Fruit fly (Drosophila melanogaster) whole organism, embryonic: Measurements from ENCODE around the gene CG43760.
A peak's percentile ranks its signal among the peaks of the same experiment; 100 is the strongest.

Experiments
- ATbp ChIP-seq: fragments of 200-800 bp; sonication (Bioruptor generic); optimal IDR thresholded peaks from 2 replicates; lab custom pipeline; 2017; ENCODE audit warnings: missing biosample characterization, mild to moderate bottlenecking, missing genetic modification characterization, missing genetic modification reagents
- Atf6 ChIP-seq: fragments of 200-800 bp; sonication (Bioruptor generic); IDR thresholded peaks from 2 replicates; pipeline ENCODE4 v1.3.6; 2022; ENCODE audit warnings: missing biosample characterization, missing genetic modification characterization
- B-H2 ChIP-seq: fragments of 200-800 bp; sonication (Bioruptor generic); optimal IDR thresholded peaks from 2 replicates; lab custom pipeline; 2018; ENCODE audit warnings: missing biosample characterization, mild to moderate bottlenecking, missing genetic modification characterization
- C15 ChIP-seq: fragments of 200-800 bp; sonication (Bioruptor generic); IDR thresholded peaks from 3 replicates; pipeline ENCODE4 v1.3.6; 2022; ENCODE audit warnings: missing biosample characterization, missing genetic modification characterization
- CG11504 ChIP-seq: fragments of 200-800 bp; sonication (Bioruptor generic); optimal IDR thresholded peaks from 3 replicates; lab custom pipeline; 2019; ENCODE audit warnings: missing biosample characterization, mild to moderate bottlenecking, missing genetic modification characterization, moderate library complexity
- CG11695 ChIP-seq: fragments of 200-800 bp; sonication (Bioruptor generic); IDR thresholded peaks from 3 replicates; pipeline ENCODE4 v1.3.6; 2022; ENCODE audit warnings: missing biosample characterization, missing genetic modification characterization
- CG12155 ChIP-seq: fragments of 200-800 bp; sonication (Bioruptor generic); optimal IDR thresholded peaks from 3 replicates; lab custom pipeline; 2016; ENCODE audit warnings: missing biosample characterization, missing genetic modification characterization
- CG17186 ChIP-seq: fragments of 200-800 bp; sonication (Bioruptor generic); optimal IDR thresholded peaks from 3 replicates; lab custom pipeline; 2017; ENCODE audit warnings: missing biosample characterization, missing genetic modification reagents, missing genetic modification characterization
- CG17359 ChIP-seq: fragments of 200-800 bp; sonication (Bioruptor generic); optimal IDR thresholded peaks from 3 replicates; lab custom pipeline; 2018; ENCODE audit warnings: missing biosample characterization, mild to moderate bottlenecking, missing genetic modification characterization, moderate library complexity
- CG17612 ChIP-seq: fragments of 200-800 bp; sonication (Bioruptor generic); IDR thresholded peaks from 2 replicates; pipeline ENCODE4 v1.3.6; 2022; ENCODE audit warnings: missing biosample characterization, missing genetic modification characterization
- CG1792 ChIP-seq: fragments of 200-800 bp; sonication (Bioruptor generic); optimal IDR thresholded peaks from 2 replicates; lab custom pipeline; 2016; ENCODE audit warnings: missing biosample characterization, missing genetic modification characterization
- CG2889 ChIP-seq: fragments of 200-800 bp; sonication (Bioruptor generic); IDR thresholded peaks from 3 replicates; pipeline ENCODE4 v1.3.6; 2022; ENCODE audit warnings: missing biosample characterization, missing genetic modification characterization
- CG32772 ChIP-seq: fragments of 200-800 bp; sonication (Bioruptor generic); IDR thresholded peaks from 2 replicates; pipeline ENCODE4 v1.3.6; 2022; ENCODE audit warnings: missing biosample characterization, missing genetic modification characterization
- CG34224 ChIP-seq: fragments of 200-800 bp; sonication (Bioruptor generic); IDR thresholded peaks from 3 replicates; pipeline ENCODE4 v1.3.6; 2022; ENCODE audit warnings: missing biosample characterization, missing genetic modification characterization; ENCODE audit not compliant: partially characterized antibody
- CG3847 ChIP-seq: fragments of 200-800 bp; sonication (Bioruptor generic); IDR thresholded peaks from 2 replicates; pipeline ENCODE4 v1.3.6; 2022; ENCODE audit warnings: missing biosample characterization, missing genetic modification characterization
- CG42726 ChIP-seq: fragments of 200-800 bp; sonication (Bioruptor generic); IDR thresholded peaks from 2 replicates; pipeline ENCODE4 v1.3.6; 2022; ENCODE audit warnings: missing biosample characterization, missing genetic modification characterization; ENCODE audit not compliant: partially characterized antibody
- CG43689 ChIP-seq: fragments of 200-800 bp; sonication (Bioruptor generic); IDR thresholded peaks from 2 replicates; pipeline ENCODE4 v1.3.6; 2022; ENCODE audit warnings: missing biosample characterization, missing genetic modification characterization
- CG6689 ChIP-seq: fragments of 200-800 bp; sonication (Bioruptor generic); IDR thresholded peaks from 2 replicates; pipeline ENCODE4 v1.3.6; 2022; ENCODE audit warnings: missing biosample characterization, missing genetic modification characterization
- CG7786 ChIP-seq: fragments of 200-800 bp; sonication (Bioruptor generic); optimal IDR thresholded peaks from 2 replicates; lab custom pipeline; 2016; ENCODE audit warnings: missing biosample characterization, missing genetic modification characterization
- CG7987 ChIP-seq: fragments of 200-800 bp; sonication (Bioruptor generic); optimal IDR thresholded peaks from 2 replicates; lab custom pipeline; 2018; ENCODE audit warnings: missing biosample characterization, mild to moderate bottlenecking, missing genetic modification characterization, moderate library complexity
- CG8388 ChIP-seq: fragments of 200-800 bp; sonication (Bioruptor generic); optimal IDR thresholded peaks from 2 replicates; lab custom pipeline; 2019; ENCODE audit warnings: missing biosample characterization, mild to moderate bottlenecking, missing genetic modification characterization, moderate library complexity
- CoRest ChIP-seq: fragments of 200-800 bp; sonication (Bioruptor generic); optimal IDR thresholded peaks from 3 replicates; lab custom pipeline; 2018; ENCODE audit warnings: missing biosample characterization, mild to moderate bottlenecking, missing genetic modification characterization, moderate library complexity
- Deaf1 ChIP-seq: fragments of 200-800 bp; optimal IDR thresholded peaks from 3 replicates; lab custom pipeline; 2019; ENCODE audit warnings: missing biosample characterization, mild to moderate bottlenecking, missing genetic modification characterization, moderate library complexity
- Eip74EF ChIP-seq, 2 experiments: fragments of 200-800 bp in 1 of 2; fragments of >200 bp in 1 of 2; sonication (Bioruptor generic) in 1 of 2; optimal IDR thresholded peaks; 2 replicates each; lab custom pipeline; 2017 to 2019; ENCODE audit warnings: missing biosample characterization in 2 of 2, missing genetic modification characterization in 2 of 2, mild to moderate bottlenecking in 1 of 2, moderate library complexity in 1 of 2
- Elba2 ChIP-seq: fragments of 200-800 bp; sonication (Bioruptor generic); optimal IDR thresholded peaks from 3 replicates; lab custom pipeline; 2016; ENCODE audit warnings: missing biosample characterization, missing genetic modification characterization
- HLH3B ChIP-seq: fragments of 200-800 bp; sonication (Bioruptor generic); IDR thresholded peaks from 2 replicates; pipeline ENCODE4 v1.3.6; 2022; ENCODE audit warnings: missing biosample characterization, missing genetic modification characterization
- Hr78 ChIP-seq, 2 experiments: fragments of 200-800 bp in 1 of 2; fragments of >200 bp in 1 of 2; sonication (Bioruptor generic) in 1 of 2; optimal IDR thresholded peaks; 2 replicates each; lab custom pipeline; 2017 to 2019; ENCODE audit warnings: missing biosample characterization in 2 of 2, missing genetic modification characterization in 2 of 2, mild to moderate bottlenecking in 1 of 2, moderate library complexity in 1 of 2
- Kr ChIP-seq: fragments of 200-800 bp; sonication (Bioruptor generic); optimal IDR thresholded peaks from 2 replicates; lab custom pipeline; 2017; ENCODE audit warnings: missing biosample characterization, mild to moderate bottlenecking, missing genetic modification characterization
- NFAT ChIP-seq: fragments of 200-800 bp; sonication (Bioruptor generic); IDR thresholded peaks from 2 replicates; pipeline ENCODE4 v1.3.6; 2022; ENCODE audit warnings: missing biosample characterization, missing genetic modification characterization
- NK7.1 ChIP-seq: fragments of 200-800 bp; sonication (Bioruptor generic); optimal IDR thresholded peaks from 3 replicates; lab custom pipeline; 2016; ENCODE audit warnings: missing biosample characterization, missing genetic modification characterization
- Nf-YA ChIP-seq: fragments of 200-800 bp; sonication (Bioruptor generic); IDR thresholded peaks from 2 replicates; pipeline ENCODE4 v1.3.6; 2022; ENCODE audit warnings: missing biosample characterization, missing genetic modification characterization
- abd-A ChIP-seq: fragments of 200-800 bp; sonication (Bioruptor generic); optimal IDR thresholded peaks from 3 replicates; lab custom pipeline; 2019; ENCODE audit warnings: missing biosample characterization, mild to moderate bottlenecking, missing genetic modification characterization, moderate library complexity
- ara ChIP-seq: fragments of 200-800 bp; sonication (Bioruptor generic); IDR thresholded peaks from 2 replicates; pipeline ENCODE4 v1.3.6; 2022; ENCODE audit warnings: missing biosample characterization, missing genetic modification characterization
- da ChIP-seq: fragments of 200-800 bp; sonication (Bioruptor generic); optimal IDR thresholded peaks from 2 replicates; lab custom pipeline; 2016; ENCODE audit warnings: missing biosample characterization, missing genetic modification characterization
- ewg ChIP-seq: fragments of 200-800 bp; sonication (Bioruptor generic); optimal IDR thresholded peaks from 3 replicates; lab custom pipeline; 2017; ENCODE audit warnings: mild to moderate bottlenecking, missing biosample characterization, missing genetic modification reagents, missing genetic modification characterization
- ftz-f1 ChIP-seq: fragments of 200-800 bp; sonication (Bioruptor generic); optimal IDR thresholded peaks from 2 replicates; lab custom pipeline; 2016; ENCODE audit warnings: missing biosample characterization, missing genetic modification characterization
- knrl ChIP-seq: fragments of 200-800 bp; sonication (Bioruptor generic); IDR thresholded peaks from 3 replicates; pipeline ENCODE4 v1.3.6; 2022; ENCODE audit warnings: missing biosample characterization, missing genetic modification characterization; ENCODE audit not compliant: partially characterized antibody
- lmd ChIP-seq: fragments of 200-800 bp; sonication (Bioruptor generic); IDR thresholded peaks from 2 replicates; pipeline ENCODE4 v1.3.6; 2022; ENCODE audit warnings: missing biosample characterization, missing genetic modification characterization
- otp ChIP-seq: fragments of 200-800 bp; sonication (Bioruptor generic); IDR thresholded peaks from 3 replicates; pipeline ENCODE4, ENCODE4 v1.3.6; 2022; ENCODE audit warnings: missing biosample characterization, missing genetic modification characterization
- p53 ChIP-seq: fragments of 200-800 bp; sonication (Bioruptor generic); optimal IDR thresholded peaks from 2 replicates; lab custom pipeline; 2016; ENCODE audit warnings: missing biosample characterization, missing genetic modification characterization
- pb ChIP-seq: fragments of 200-800 bp; sonication (Bioruptor generic); optimal IDR thresholded peaks from 3 replicates; lab custom pipeline; 2016; ENCODE audit warnings: missing biosample characterization, missing genetic modification characterization
- pros ChIP-seq: fragments of 200-800 bp; sonication (Bioruptor generic); optimal IDR thresholded peaks from 3 replicates; lab custom pipeline; 2019; ENCODE audit warnings: missing biosample characterization, mild to moderate bottlenecking, missing genetic modification characterization, moderate library complexity
- ro ChIP-seq: fragments of 200-800 bp; sonication (Bioruptor generic); IDR thresholded peaks from 2 replicates; pipeline ENCODE4 v1.3.6; 2022; ENCODE audit warnings: missing biosample characterization, missing genetic modification characterization
- sd ChIP-seq: fragments of 200-800 bp; sonication (Bioruptor generic); optimal IDR thresholded peaks from 3 replicates; lab custom pipeline; 2018; ENCODE audit warnings: missing biosample characterization, mild to moderate bottlenecking, missing genetic modification characterization, moderate library complexity
- sens-2 ChIP-seq: fragments of 200-800 bp; sonication (Bioruptor generic); IDR thresholded peaks from 2 replicates; pipeline ENCODE4 v1.3.6; 2022; ENCODE audit warnings: missing biosample characterization, missing genetic modification characterization
- sob ChIP-seq: fragments of 200-800 bp; sonication (Bioruptor generic); IDR thresholded peaks from 2 replicates; pipeline ENCODE4 v1.3.6; 2022; ENCODE audit warnings: missing biosample characterization, missing genetic modification characterization
- sug ChIP-seq: fragments of 200-800 bp; optimal IDR thresholded peaks from 2 replicates; lab custom pipeline; 2019; ENCODE audit warnings: missing biosample characterization, mild to moderate bottlenecking, missing genetic modification characterization, moderate library complexity
- ttk ChIP-seq: fragments of 200-800 bp; sonication (Bioruptor generic); IDR thresholded peaks from 2 replicates; pipeline ENCODE4 v2.1.2; 2022; ENCODE audit warnings: missing biosample characterization, missing genetic modification characterization
- unc-4 ChIP-seq: fragments of 200-800 bp; sonication (Bioruptor generic); IDR thresholded peaks from 2 replicates; pipeline ENCODE4 v1.3.6; 2022; ENCODE audit warnings: missing biosample characterization, missing genetic modification characterization; ENCODE audit not compliant: partially characterized antibody
- zf30C ChIP-seq: fragments of 200-800 bp; sonication (Bioruptor generic); optimal IDR thresholded peaks from 3 replicates; lab custom pipeline; 2018; ENCODE audit warnings: missing biosample characterization, mild to moderate bottlenecking, missing genetic modification characterization

Gene CG43760

DNA sequence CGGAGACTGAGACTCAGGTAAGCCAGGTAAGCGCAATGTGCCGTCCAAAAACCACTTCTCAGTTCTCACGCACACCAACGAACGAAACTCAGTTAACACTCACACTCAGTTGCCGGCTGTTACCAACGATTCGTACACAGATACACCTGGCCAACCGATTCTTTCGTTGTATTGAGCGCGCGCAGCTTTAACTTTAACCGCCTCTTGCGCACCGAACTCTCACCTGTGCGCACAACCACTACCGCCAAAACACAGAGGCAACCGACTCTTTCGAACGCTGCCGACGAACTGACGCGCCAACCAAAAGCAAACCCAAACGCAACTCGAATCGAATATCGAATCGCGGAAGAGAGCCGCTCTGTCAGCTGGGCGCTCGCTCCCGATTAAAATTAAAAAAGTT lies 14.2 kb downstream of the CG43760 start, which contains the start of gene Gli (continued):
- TF ChIP-seq sens-2 (GFP tag; lab: Robert Waterston, UW) (0 out of 2 replicates have a peak, but pooled peaks have one; percentile 6), sob (GFP tag; lab: Robert Waterston, UW) (peak; percentile 59; the same call in 1 of the 2 replicates), ATbp (GFP tag; lab: Kevin White, UChicago) (no peak), CG2889 (GFP tag; lab: Robert Waterston, UW) (no peak), Eip74EF (GFP tag; optimal IDR thresholded peaks at IDR 0.05; lab: Kevin White, UChicago) (peak in 1 of 2 experiments; percentile 48), CG42726 (peak; percentile 85), CG34224 (peak; percentile 49; the same call in 2 of the 3 replicates), Atf6 (peak; percentile 67; the same call in 1 of the 2 replicates), CG3847 (no peak), NFAT (peak; percentile 51; the same call in 1 of the 2 replicates), CG6689 (GFP tag; lab: Robert Waterston, UW) (no peak), CG17612 (GFP tag; lab: Robert Waterston, UW) (no peak), CG1792 (GFP tag; lab: Kevin White, UChicago) (peak; percentile 22), CG8388 (GFP tag; lab: Kevin White, UChicago) (no peak), Elba2 (GFP tag; lab: Kevin White, UChicago) (no peak), ftz-f1 (GFP tag; lab: Kevin White, UChicago) (peak; percentile 69), da (GFP tag; lab: Kevin White, UChicago) (no peak), ro (GFP tag; lab: Robert Waterston, UW) (no peak), ttk (GFP tag; lab: Robert Waterston, UW) (no peak), ewg (GFP tag; lab: Kevin White, UChicago) (peak; percentile 79), CG17186 (GFP tag; lab: Kevin White, UChicago) (no peak), unc-4 (GFP tag; lab: Robert Waterston, UW) (peak; percentile 52), sug (tag; lab: Kevin White, UChicago) (peak; percentile 55), CG7786 (GFP tag; lab: Kevin White, UChicago) (peak; percentile 19), Kr (GFP tag; lab: Kevin White, UChicago) (no peak), p53 (GFP tag; lab: Kevin White, UChicago) (no peak), CG11504 (tag; lab: Kevin White, UChicago) (no peak), ara (GFP tag; lab: Robert Waterston, UW) (no peak), Hr78 (GFP tag; optimal IDR thresholded peaks at IDR 0.05; lab: Kevin White, UChicago) (peak in 1 of 2 experiments; percentile 80), lmd (GFP tag; lab: Robert Waterston, UW) (no peak; the same call in 1 of the 2 replicates), pros (GFP tag; lab: Kevin White, UChicago) (peak; percentile 63), zf30C (GFP tag; lab: Kevin White, UChicago) (no peak), Nf-YA (peak; percentile 28; the same call in 1 of the 2 replicates), HLH3B (GFP tag; lab: Robert Waterston, UW) (no peak), CG43689 (GFP tag; lab: Robert Waterston, UW) (no peak), NK7.1 (GFP tag; lab: Kevin White, UChicago) (no peak), Deaf1 (tag; lab: Kevin White, UChicago) (peak; percentile 85), B-H2 (peak; percentile 53), knrl (peak; percentile 29; the same call in 1 of the 3 replicates), CG12155 (no peak), pb (peak; percentile 62), abd-A (tag; lab: Kevin White, UChicago) (no peak), CG11695 (GFP tag; lab: Robert Waterston, UW) (0 out of 3 replicates have a peak, but pooled peaks have one; percentile 28), sd (no peak), CoRest (tag; lab: Kevin White, UChicago) (no peak), otp (GFP tag; lab: Robert Waterston, UW) (peak; percentile 78), CG17359 (tag; lab: Kevin White, UChicago) (peak; percentile 29), CG7987 (GFP tag; lab: Kevin White, UChicago) (peak; percentile 59), C15 (no peak), CG32772 (no peak)
